Fruit fly (Drosophila melanogaster) Kc167 (cell line): Measurements from ENCODE around the gene CG8191.

ENCODE experiments used
- Myc ChIP-seq: fragments of >200 bp; optimal IDR thresholded peaks from 2 replicates; lab custom pipeline; 2017; ENCODE audit warnings: missing external identifiers
- Sin3A ChIP-seq: fragments of >200 bp; optimal IDR thresholded peaks from 2 replicates; lab custom pipeline; 2018; ENCODE audit warnings: missing external identifiers
- h ChIP-seq: fragments of >200 bp; optimal IDR thresholded peaks from 3 replicates; lab custom pipeline; 2018; ENCODE audit warnings: missing external identifiers
- insv ChIP-seq: fragments of >200 bp; optimal IDR thresholded peaks from 3 replicates; lab custom pipeline; 2018; ENCODE audit warnings: missing external identifiers
- psq ChIP-seq: fragments of >200 bp; optimal IDR thresholded peaks from 2 replicates; lab custom pipeline; 2017; ENCODE audit warnings: missing external identifiers
- ttk ChIP-seq: sonication (Bioruptor generic); optimal IDR thresholded peaks from 2 replicates; lab custom pipeline; 2017; ENCODE audit warnings: missing external identifiers

Gene CG8191

dm6 chrX:15760447-15761297 is 28.7 kb downstream of the CG8191 start, which contains the start of the genes Graf and mRpL3:
TSS of gene Graf (minus strand) at chrX:15760733.
TSS of gene mRpL3 (plus strand) at chrX:15761248.
- no peak for TF ChIP-seq Myc (lab: Kevin White, UChicago)
- no peak for TF ChIP-seq psq (lab: Kevin White, UChicago)
- TF ChIP-seq ttk (lab: Kevin White, UChicago) = no peak
- no peak for TF ChIP-seq insv (lab: Kevin White, UChicago)
- no peak for TF ChIP-seq Sin3A (lab: Kevin White, UChicago)
- no peak for TF ChIP-seq h

dm6 chrX:15761298-15761640 is 29.3 kb downstream of the CG8191 start:
- TF ChIP-seq h = no peak
- no peak for TF ChIP-seq ttk (lab: Kevin White, UChicago)
- TF ChIP-seq Sin3A (lab: Kevin White, UChicago) = no peak
- no peak for TF ChIP-seq Myc (lab: Kevin White, UChicago)
- TF ChIP-seq insv (lab: Kevin White, UChicago) = no peak
- TF ChIP-seq psq (lab: Kevin White, UChicago) = no peak

DNA sequence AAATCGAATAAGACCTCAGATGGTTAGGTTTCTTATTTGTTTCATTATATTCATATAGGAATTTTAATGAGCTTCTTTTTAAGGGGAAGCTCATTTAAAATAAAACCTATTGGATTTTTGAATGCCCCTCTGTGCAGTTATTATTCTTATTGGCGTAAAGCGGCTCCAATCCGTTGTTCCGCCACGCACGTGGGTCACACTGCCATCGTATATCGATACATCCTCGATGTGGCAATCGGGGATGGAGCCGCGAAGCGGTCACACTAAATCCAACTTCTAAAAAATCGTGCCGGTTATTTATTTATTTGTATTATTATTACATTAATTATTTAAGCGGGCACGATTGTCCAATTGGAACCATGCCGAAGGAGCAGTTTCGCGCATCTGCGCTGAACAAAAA is 30.7 kb downstream of the CG8191 start, which contains the start of gene Polr3A:
Polr3A (plus strand) TSS at position 234 of the 400 bp plus-strand sequence.
- no peak for TF ChIP-seq insv (lab: Kevin White, UChicago)
- no peak for TF ChIP-seq Myc (lab: Kevin White, UChicago)
- TF ChIP-seq ttk (lab: Kevin White, UChicago) = no peak
- TF ChIP-seq psq (lab: Kevin White, UChicago) = no peak
- no peak for TF ChIP-seq Sin3A (lab: Kevin White, UChicago)
- no peak for TF ChIP-seq h

DNA sequence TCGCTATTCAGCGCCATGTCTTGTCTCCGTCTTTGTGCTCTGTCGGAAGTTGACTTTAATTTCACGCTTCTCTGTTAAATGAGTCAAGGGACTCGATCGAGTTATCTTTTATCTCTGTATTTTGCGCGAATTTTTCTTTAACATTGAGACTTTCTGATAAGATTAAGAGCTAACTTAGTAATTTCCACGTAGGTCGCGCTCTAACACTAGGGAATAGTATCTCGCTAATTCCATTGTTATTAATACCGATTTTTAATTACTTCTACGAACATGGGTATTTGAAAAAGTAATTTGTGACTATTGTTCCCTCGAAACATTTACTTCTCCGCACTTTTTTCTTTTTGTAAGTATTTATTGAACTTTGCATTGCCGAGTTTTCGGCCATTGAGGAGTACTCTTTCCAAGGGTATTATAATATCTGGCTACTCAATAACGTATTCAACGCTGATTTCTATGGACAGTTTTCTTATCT is 34.5 kb downstream of the CG8191 start, which contains the start of gene CG8952:
CG8952 (minus strand) TSS at position 51 of the 472 bp plus-strand sequence.
- no peak for TF ChIP-seq h
- TF ChIP-seq Sin3A (lab: Kevin White, UChicago) = no peak
- no peak for TF ChIP-seq insv (lab: Kevin White, UChicago)
- no peak for TF ChIP-seq Myc (lab: Kevin White, UChicago)
- no peak for TF ChIP-seq psq (lab: Kevin White, UChicago)
- no peak for TF ChIP-seq ttk (lab: Kevin White, UChicago)

DNA sequence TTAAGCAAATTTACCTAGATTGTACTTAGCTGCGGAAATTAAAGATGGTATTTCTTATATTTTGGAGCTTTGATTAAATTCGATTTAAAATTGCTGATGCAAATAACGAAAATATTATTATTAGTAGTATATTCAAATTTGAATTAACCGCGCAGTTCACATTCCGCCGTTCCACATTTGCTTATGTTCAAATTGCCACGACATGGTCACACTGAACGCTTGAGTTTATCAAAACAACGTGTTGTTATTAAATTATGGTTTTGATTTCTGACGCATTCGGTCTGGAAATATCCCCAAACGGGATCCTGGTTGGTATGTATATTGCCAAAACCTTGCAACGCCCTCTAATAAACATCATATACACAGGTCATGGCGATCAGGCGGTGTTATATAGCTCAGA is 37.5 kb downstream of the CG8191 start, which contains the start of gene CG33172:
CG33172 (plus strand) TSS at position 208 of the 400 bp plus-strand sequence.
- TF ChIP-seq Sin3A (lab: Kevin White, UChicago) (no peak), ttk (lab: Kevin White, UChicago) (no peak), psq (lab: Kevin White, UChicago) (no peak), insv (lab: Kevin White, UChicago) (no peak), Myc (lab: Kevin White, UChicago) (no peak), h (no peak)

dm6 chrX:15772663-15773062 is 40.7 kb downstream of the CG8191 start, which contains the start of gene CG43672:
TSS of gene CG43672 (plus strand) at chrX:15772963.
- TF ChIP-seq Sin3A (lab: Kevin White, UChicago) = no peak
- no peak for TF ChIP-seq Myc (lab: Kevin White, UChicago)
- TF ChIP-seq insv (lab: Kevin White, UChicago) = no peak
- no peak for TF ChIP-seq psq (lab: Kevin White, UChicago)
- no peak for TF ChIP-seq h
- no peak for TF ChIP-seq ttk (lab: Kevin White, UChicago)

DNA sequence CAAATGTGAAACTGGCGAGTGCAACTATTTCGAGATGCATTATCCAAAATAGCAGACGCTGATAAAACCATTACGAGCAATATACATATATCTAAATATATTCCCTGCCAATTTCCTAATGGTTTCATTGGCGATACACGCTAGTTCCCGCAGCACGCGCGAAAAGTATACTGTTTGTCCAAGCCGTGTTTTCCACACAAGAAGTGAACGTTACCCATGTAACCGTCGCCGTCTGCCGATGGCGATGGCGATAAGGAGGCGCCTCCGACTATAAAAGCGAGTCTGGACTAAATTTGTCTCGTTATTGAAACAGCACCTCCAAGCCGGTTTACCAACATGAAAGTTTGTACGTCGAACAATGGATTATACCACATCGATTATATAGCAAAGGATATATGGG is 46.9 kb downstream of the CG8191 start, which contains the start of gene CG43673:
CG43673 (plus strand) TSS at position 301 of the 400 bp plus-strand sequence.
- no peak for TF ChIP-seq Sin3A (lab: Kevin White, UChicago)
- no peak for TF ChIP-seq psq (lab: Kevin White, UChicago)
- no peak for TF ChIP-seq insv (lab: Kevin White, UChicago)
- TF ChIP-seq h = no peak
- no peak for TF ChIP-seq ttk (lab: Kevin White, UChicago)
- TF ChIP-seq Myc (lab: Kevin White, UChicago) = no peak
